Fruit fly (Drosophila melanogaster): ENCODE results near the gene dyl.

The dyl gene

DNA sequence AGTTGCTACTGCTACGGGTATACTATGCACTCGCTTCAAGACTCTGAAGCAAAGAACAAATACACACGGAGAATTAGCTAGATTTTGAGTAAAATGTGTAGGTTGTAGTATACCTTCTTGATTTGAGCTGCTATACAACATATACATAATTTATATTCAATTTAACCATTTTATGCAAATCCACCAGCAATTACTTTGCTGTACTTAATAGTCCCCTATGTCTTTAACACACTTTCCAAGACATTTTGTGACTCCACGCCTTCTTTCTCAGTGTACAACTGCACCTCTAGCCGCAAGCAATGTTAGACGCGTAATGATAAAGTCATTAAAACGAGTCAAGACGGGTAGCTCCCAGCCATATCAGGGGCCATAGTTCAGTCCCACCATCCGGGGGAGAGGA, 29.1 kb upstream of the dyl start:
- TF ChIP-seq pan (optimal IDR thresholded peaks at IDR 0.05): no peak
- no peak for TF ChIP-seq Dll (optimal IDR thresholded peaks at IDR 0.05)
- TF ChIP-seq EcR (GFP tag; optimal IDR thresholded peaks at IDR 0.05): no peak
- TF ChIP-seq usp (GFP tag; optimal IDR thresholded peaks at IDR 0.05): no peak
- no peak for TF ChIP-seq psq (optimal IDR thresholded peaks at IDR 0.05)
- no peak for TF ChIP-seq CG8478 (optimal IDR thresholded peaks at IDR 0.05)

DNA sequence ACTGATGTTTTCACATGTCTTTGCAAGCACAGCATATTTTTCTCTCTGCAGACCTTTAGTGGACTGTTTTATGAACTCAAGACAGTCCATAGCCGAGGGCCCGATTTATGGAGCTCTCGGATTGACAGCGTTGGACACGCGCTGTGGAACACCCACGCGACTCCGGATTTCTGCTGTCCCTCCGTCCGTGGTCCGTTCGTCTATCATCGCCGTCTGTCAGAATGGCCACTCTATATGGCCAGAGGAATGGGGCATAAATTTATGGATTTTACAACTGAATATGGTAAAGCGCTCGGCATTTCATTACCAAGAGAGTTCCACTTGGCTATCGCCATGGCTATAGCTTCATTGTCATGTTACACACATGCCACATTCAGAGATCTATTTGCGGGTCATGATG, 20.5 kb upstream of the dyl start:
- no peak for TF ChIP-seq EcR (GFP tag; optimal IDR thresholded peaks at IDR 0.05)
- TF ChIP-seq pan (optimal IDR thresholded peaks at IDR 0.05): no peak
- no peak for TF ChIP-seq psq (optimal IDR thresholded peaks at IDR 0.05)
- no peak for TF ChIP-seq usp (GFP tag; optimal IDR thresholded peaks at IDR 0.05)
- TF ChIP-seq CG8478 (optimal IDR thresholded peaks at IDR 0.05): no peak
- TF ChIP-seq Dll (optimal IDR thresholded peaks at IDR 0.05): no peak

dm6 chr3L:4322032-4322617, 14.6 kb upstream of the dyl start, which contains the start of gene CG15014:
Gene CG15014, minus strand, starts transcription at chr3L:4322259.
- TF ChIP-seq pan (optimal IDR thresholded peaks at IDR 0.05) (no peak), usp (GFP tag; optimal IDR thresholded peaks at IDR 0.05) (no peak), Dll (optimal IDR thresholded peaks at IDR 0.05) (no peak), EcR (GFP tag; optimal IDR thresholded peaks at IDR 0.05) (no peak), CG8478 (optimal IDR thresholded peaks at IDR 0.05) (no peak), psq (optimal IDR thresholded peaks at IDR 0.05) (no peak)

DNA sequence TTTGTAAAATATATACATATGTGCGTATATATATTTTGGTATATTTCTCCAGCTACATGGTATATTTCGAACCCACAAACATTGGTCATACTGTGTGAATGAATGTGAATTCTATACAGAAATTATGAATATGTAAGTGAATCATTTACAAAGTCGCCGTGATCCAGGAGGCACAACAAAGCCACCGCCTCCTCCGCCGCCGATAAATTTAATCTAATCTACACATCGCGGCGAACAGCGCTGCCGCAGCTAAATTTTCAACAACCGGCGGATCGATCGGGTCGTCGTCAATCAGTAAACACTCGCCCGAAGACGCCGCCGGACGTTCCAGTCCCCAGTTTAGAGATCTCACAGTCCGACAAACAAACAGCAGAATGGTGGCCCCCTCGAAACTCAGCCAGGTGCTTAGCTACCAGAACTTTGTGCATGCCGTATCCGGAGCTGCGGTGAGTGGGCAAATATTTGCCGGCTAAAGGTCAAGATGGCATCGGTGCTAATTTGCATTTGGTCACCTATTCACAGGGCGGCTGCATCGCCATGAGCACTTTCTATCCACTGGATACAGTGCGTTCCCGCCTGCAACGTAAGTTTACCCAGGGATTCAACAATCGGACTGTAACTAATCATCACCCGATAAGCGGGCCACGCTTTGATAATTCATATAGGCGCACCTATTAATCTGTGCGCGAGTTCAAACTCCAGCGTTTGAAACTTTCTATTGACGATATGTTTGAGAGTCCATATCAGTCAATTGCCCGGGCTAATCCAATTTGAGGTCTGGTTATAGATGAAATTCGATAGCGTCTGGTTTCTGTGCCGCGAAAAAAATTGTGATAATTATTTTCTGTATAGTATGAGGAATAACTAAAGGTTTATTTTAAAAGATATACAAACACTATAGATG, 11.4 kb upstream of the dyl start, which contains the start of gene PMP34:
Gene PMP34 (plus strand): TSS at position 79 of the 904 bp plus-strand sequence.
- no peak for TF ChIP-seq pan (optimal IDR thresholded peaks at IDR 0.05)
- TF ChIP-seq psq (optimal IDR thresholded peaks at IDR 0.05): no peak
- no peak for TF ChIP-seq usp (GFP tag; optimal IDR thresholded peaks at IDR 0.05)
- TF ChIP-seq CG8478 (optimal IDR thresholded peaks at IDR 0.05): no peak
- TF ChIP-seq Dll (optimal IDR thresholded peaks at IDR 0.05): no peak
- no peak for TF ChIP-seq EcR (GFP tag; optimal IDR thresholded peaks at IDR 0.05)

DNA sequence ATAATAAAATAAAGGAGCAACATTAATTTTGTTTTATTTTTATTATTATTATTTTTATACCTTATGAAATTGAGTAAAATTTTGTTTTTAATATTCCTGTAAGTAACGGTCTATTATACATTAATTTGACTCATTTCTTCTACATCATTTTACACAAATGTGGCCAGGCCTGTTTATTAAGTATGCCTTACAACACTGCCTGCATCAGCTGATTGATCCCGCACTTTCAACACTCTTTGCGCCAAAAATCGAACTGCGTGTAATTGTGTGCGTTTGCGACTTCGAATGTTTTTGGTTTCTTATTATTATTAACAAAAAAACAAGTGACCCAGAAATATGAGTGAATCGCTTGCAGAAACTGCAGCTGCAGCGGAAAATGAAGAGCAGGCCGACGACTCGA, 5.8 kb upstream of the dyl start, which contains the start of gene Claspin:
Gene Claspin (plus strand): TSS at position 185 of the 400 bp plus-strand sequence.
- TF ChIP-seq Dll (optimal IDR thresholded peaks at IDR 0.05) (no peak), usp (GFP tag; optimal IDR thresholded peaks at IDR 0.05) (no peak), CG8478 (optimal IDR thresholded peaks at IDR 0.05) (no peak), EcR (GFP tag; optimal IDR thresholded peaks at IDR 0.05) (no peak), pan (optimal IDR thresholded peaks at IDR 0.05) (no peak), psq (optimal IDR thresholded peaks at IDR 0.05) (no peak)

DNA sequence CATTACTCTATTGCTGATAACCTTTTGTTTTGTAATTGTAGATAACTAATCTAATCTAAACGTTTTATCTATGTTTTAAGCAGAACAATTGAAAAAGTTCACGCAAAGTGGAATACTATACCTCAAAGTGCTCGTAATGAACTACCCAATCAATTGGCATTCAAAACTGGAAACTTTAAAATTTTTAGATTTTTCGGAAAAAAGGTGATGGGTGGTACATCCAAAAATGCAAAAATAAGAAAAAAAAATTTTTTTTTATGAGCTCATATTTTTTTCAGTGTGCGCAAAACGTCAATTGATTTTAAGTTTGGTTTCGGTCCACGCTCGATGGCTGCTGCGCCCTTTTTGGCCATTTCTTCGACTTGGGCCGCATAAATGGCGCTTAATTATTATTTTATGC, 3.1 kb upstream of the dyl start:
- TF ChIP-seq EcR (GFP tag; optimal IDR thresholded peaks at IDR 0.05) (no peak), CG8478 (optimal IDR thresholded peaks at IDR 0.05) (no peak), Dll (optimal IDR thresholded peaks at IDR 0.05) (no peak), usp (GFP tag; optimal IDR thresholded peaks at IDR 0.05) (no peak), psq (optimal IDR thresholded peaks at IDR 0.05) (no peak), pan (optimal IDR thresholded peaks at IDR 0.05) (no peak)

dm6 chr3L:4304244-4304959, 3.1 kb downstream of the dyl start:
- no peak for TF ChIP-seq Dll (optimal IDR thresholded peaks at IDR 0.05)
- no peak for TF ChIP-seq psq (optimal IDR thresholded peaks at IDR 0.05)
- TF ChIP-seq usp (GFP tag; optimal IDR thresholded peaks at IDR 0.05): no peak
- TF ChIP-seq pan (optimal IDR thresholded peaks at IDR 0.05): no peak
- TF ChIP-seq CG8478 (optimal IDR thresholded peaks at IDR 0.05): no peak
- no peak for TF ChIP-seq EcR (GFP tag; optimal IDR thresholded peaks at IDR 0.05)

DNA sequence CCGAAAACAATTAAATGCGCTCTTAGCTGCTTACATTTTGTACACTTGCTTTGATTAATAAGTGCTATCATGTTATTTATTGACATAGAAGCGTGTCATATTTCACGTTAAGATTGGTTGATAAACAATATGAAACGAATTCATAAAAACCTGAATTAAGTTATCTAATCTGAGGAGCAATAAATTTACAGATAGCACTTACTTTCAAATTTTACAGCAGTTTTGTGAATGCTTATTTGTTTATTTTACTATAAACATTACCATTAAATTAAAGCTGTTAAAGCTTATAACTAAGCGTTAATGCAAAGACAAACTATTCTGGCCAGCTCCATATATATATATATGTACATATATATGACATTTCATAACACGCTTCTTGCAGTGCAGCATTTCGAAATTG, 5.4 kb downstream of the dyl start:
- TF ChIP-seq EcR (GFP tag; optimal IDR thresholded peaks at IDR 0.05): no peak
- TF ChIP-seq pan (optimal IDR thresholded peaks at IDR 0.05): no peak
- no peak for TF ChIP-seq usp (GFP tag; optimal IDR thresholded peaks at IDR 0.05)
- TF ChIP-seq Dll (optimal IDR thresholded peaks at IDR 0.05): no peak
- TF ChIP-seq psq (optimal IDR thresholded peaks at IDR 0.05): no peak
- no peak for TF ChIP-seq CG8478 (optimal IDR thresholded peaks at IDR 0.05)

- TF ChIP-seq usp (GFP tag; optimal IDR thresholded peaks at IDR 0.05): no peak
- TF ChIP-seq pan (optimal IDR thresholded peaks at IDR 0.05): no peak
- TF ChIP-seq CG8478 (optimal IDR thresholded peaks at IDR 0.05): no peak
- TF ChIP-seq psq (optimal IDR thresholded peaks at IDR 0.05): no peak
- TF ChIP-seq EcR (GFP tag; optimal IDR thresholded peaks at IDR 0.05): no peak
- TF ChIP-seq Dll (optimal IDR thresholded peaks at IDR 0.05): no peak
Observed at dm6 chr3L:4296760-4297159, 10.8 kb downstream of the dyl start.

dm6 chr3L:4293711-4294110, 13.8 kb downstream of the dyl start:
- TF ChIP-seq EcR (GFP tag; optimal IDR thresholded peaks at IDR 0.05): no peak
- TF ChIP-seq pan (optimal IDR thresholded peaks at IDR 0.05): no peak
- TF ChIP-seq usp (GFP tag; optimal IDR thresholded peaks at IDR 0.05): no peak
- no peak for TF ChIP-seq psq (optimal IDR thresholded peaks at IDR 0.05)
- no peak for TF ChIP-seq Dll (optimal IDR thresholded peaks at IDR 0.05)
- TF ChIP-seq CG8478 (optimal IDR thresholded peaks at IDR 0.05): no peak

DNA sequence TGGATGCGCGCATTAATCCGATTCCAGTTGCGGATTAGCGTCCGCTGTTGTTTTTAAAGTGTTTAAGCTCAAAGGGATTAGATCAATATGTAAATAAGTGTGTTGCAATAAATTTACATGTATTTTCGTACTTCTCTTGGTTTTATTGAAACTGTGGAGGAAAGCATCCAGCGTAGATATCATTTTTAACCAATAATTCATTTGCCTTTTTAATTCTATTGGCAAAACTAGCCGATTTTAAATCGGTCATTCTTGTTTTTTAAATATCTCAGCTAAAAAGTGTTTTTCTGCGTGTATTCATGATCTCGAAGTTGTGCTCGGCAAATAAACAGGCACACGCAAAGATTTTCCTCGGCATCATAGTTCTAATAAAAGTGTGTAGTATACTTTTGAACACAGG, 14.2 kb downstream of the dyl start:
- no peak for TF ChIP-seq usp (GFP tag; optimal IDR thresholded peaks at IDR 0.05)

All from whole organism.